Fruit fly (Drosophila melanogaster): ENCODE data around the gene Mco3.

dm6 chr3R:25922534-25922933, 25.3 kb downstream of the Mco3 start, which contains the start of gene CG14546:
- TF ChIP-seq cic (GFP tag; optimal IDR thresholded peaks at IDR 0.05): no peak
- no peak for TF ChIP-seq pad (GFP tag; optimal IDR thresholded peaks at IDR 0.05)
- TF ChIP-seq Mnt (GFP tag; optimal IDR thresholded peaks at IDR 0.05): no peak
- TF ChIP-seq toe (GFP tag; optimal IDR thresholded peaks at IDR 0.05): no peak
- no peak for TF ChIP-seq cnc (optimal IDR thresholded peaks at IDR 0.05)
- TF ChIP-seq CG33017 (tag; optimal IDR thresholded peaks at IDR 0.05): no peak
- TF ChIP-seq CG11617 (GFP tag; optimal IDR thresholded peaks at IDR 0.05): no peak
- TF ChIP-seq Clk (GFP tag; optimal IDR thresholded peaks at IDR 0.05): no peak
- no peak for TF ChIP-seq kay (GFP tag; ENCODE audit: borderline replicate concordance)
- no peak for TF ChIP-seq CG7045 (GFP tag; optimal IDR thresholded peaks at IDR 0.05)
- TF ChIP-seq CG7101 (tag; optimal IDR thresholded peaks at IDR 0.05): no peak
- TF ChIP-seq ovo (GFP tag; optimal IDR thresholded peaks at IDR 0.05): no peak
- no peak for TF ChIP-seq Crg-1 (GFP tag; optimal IDR thresholded peaks at IDR 0.05)
- no peak for TF ChIP-seq bab1 (GFP tag; optimal IDR thresholded peaks at IDR 0.05)
